Worm (Caenorhabditis elegans) whole organism, L4/young adult: ENCODE results near the gene F59F5.3.

Experiments used
- W03F9.2 ChIP-seq: fragments of 150-350 bp; optimal IDR thresholded peaks from 2 replicates; lab custom pipeline; 2014; ENCODE audit warnings: missing biosample characterization, missing genetic modification characterization
- dao-5 ChIP-seq: sonication (generic microtip); optimal IDR thresholded peaks from 2 replicates; lab custom pipeline; 2016; ENCODE audit warnings: missing genotype, missing genetic modification characterization, moderate library complexity, missing compliant biosample characterization
- him-1 ChIP-seq: sonication (generic microtip); optimal IDR thresholded peaks from 2 replicates; lab custom pipeline; 2016; ENCODE audit warnings: missing genotype, missing genetic modification reagents, missing genetic modification characterization, missing compliant biosample characterization

Gene F59F5.3

ce11 chrX:10505193-10505592 lies 37.0 kb downstream of the F59F5.3 start:
- TF ChIP-seq dao-5 (tag; lab: Kevin White, UChicago) (no peak), him-1 (tag; lab: Kevin White, UChicago) (no peak), W03F9.2 (no peak)

- TF ChIP-seq dao-5 (tag; lab: Kevin White, UChicago) (no peak), W03F9.2 (no peak), him-1 (tag; lab: Kevin White, UChicago) (no peak)
These were observed 38.8 kb downstream of the F59F5.3 start for ce11 chrX:10503393-10503792.

- TF ChIP-seq W03F9.2: no peak
These were observed 42.6 kb downstream of the F59F5.3 start, which contains the start of gene vab-3 for ce11 chrX:10499590-10499989. vab-3 (plus strand) TSS chrX:10499890.

ce11 chrX:10491875-10492523 lies 50.2 kb downstream of the F59F5.3 start:
- no peak for TF ChIP-seq him-1 (tag; lab: Kevin White, UChicago)
- no peak for TF ChIP-seq dao-5 (tag; lab: Kevin White, UChicago)
- no peak for TF ChIP-seq W03F9.2

ce11 chrX:10491044-10491443 lies 51.2 kb downstream of the F59F5.3 start, which contains the start of gene C33D3.5:
C33D3.5 (plus strand) TSS chrX:10491344.
- TF ChIP-seq W03F9.2: no peak
- TF ChIP-seq dao-5 (tag; lab: Kevin White, UChicago): no peak
- TF ChIP-seq him-1 (tag; lab: Kevin White, UChicago): no peak

ce11 chrX:10488763-10489162 lies 53.5 kb downstream of the F59F5.3 start, which contains the start of gene C33D3.4:
C33D3.4 (plus strand) TSS chrX:10489063.
- no peak for TF ChIP-seq him-1 (tag; lab: Kevin White, UChicago)
- TF ChIP-seq W03F9.2: no peak
